Fruit fly (Drosophila melanogaster): ENCODE measurements around the gene CG31415.

DNA sequence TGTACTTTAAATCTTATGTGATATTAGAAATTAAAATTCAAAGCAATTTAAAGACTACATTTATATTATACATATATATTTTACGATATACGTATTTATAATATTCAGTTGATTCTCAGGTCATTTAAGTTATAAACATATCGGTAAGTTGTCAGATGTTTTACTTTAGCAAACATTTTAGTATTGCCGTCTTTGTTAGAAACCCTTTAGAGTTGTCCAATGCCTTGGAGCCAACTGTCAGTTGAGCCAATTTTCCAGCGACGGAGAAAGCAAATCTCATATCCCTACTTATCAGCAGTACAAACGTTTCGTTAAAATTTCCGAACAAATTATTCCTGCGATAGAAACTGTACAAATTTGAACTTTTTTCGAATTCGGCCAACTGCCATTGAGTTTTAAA, 31.5 kb downstream of the CG31415 start, which contains the start of gene topi:
- no peak for TF ChIP-seq odd (GFP tag; optimal IDR thresholded peaks at IDR 0.05)
- TF ChIP-seq unpg (GFP tag; optimal IDR thresholded peaks at IDR 0.05) = no peak
- TF ChIP-seq z (GFP tag; IDR thresholded peaks at IDR 0.05) = no peak
